Fruit fly (Drosophila melanogaster) whole organism, prepupa: ENCODE results near the gene CG4666.

Experiments used
- Blimp-1 ChIP-seq: fragments of 200-800 bp; sonication (Bioruptor generic); optimal IDR thresholded peaks from 3 replicates; lab custom pipeline; 2017; ENCODE audit warnings: missing biosample characterization, missing genetic modification characterization, mild to moderate bottlenecking, moderate library complexity, missing genetic modification reagents
- CG10669 ChIP-seq: fragments of 200-800 bp; sonication (Bioruptor generic); optimal IDR thresholded peaks from 3 replicates; lab custom pipeline; 2018; ENCODE audit warnings: missing biosample characterization, mild to moderate bottlenecking, missing genetic modification characterization, moderate library complexity
- CG1621 ChIP-seq: fragments of 200-800 bp; sonication (Bioruptor generic); optimal IDR thresholded peaks from 3 replicates; lab custom pipeline; 2018; ENCODE audit warnings: missing biosample characterization, mild to moderate bottlenecking, missing genetic modification characterization
- CG16779 ChIP-seq: fragments of 200-800 bp; sonication (Bioruptor generic); optimal IDR thresholded peaks from 3 replicates; lab custom pipeline; 2017; ENCODE audit warnings: missing biosample characterization, mild to moderate bottlenecking, missing genetic modification characterization
- CG6854 ChIP-seq: fragments of 200-800 bp; sonication (Bioruptor generic); optimal IDR thresholded peaks from 2 replicates; lab custom pipeline; 2017; ENCODE audit warnings: missing biosample characterization, mild to moderate bottlenecking, missing genetic modification characterization
- Gug ChIP-seq: fragments of 200-800 bp; sonication (Bioruptor generic); IDR thresholded peaks from 2 replicates; pipeline ENCODE4 v1.3.6; 2022; ENCODE audit warnings: missing biosample characterization, missing genetic modification characterization
- Met ChIP-seq: fragments of 200-800 bp; sonication (Bioruptor generic); optimal IDR thresholded peaks from 3 replicates; lab custom pipeline; 2016; ENCODE audit warnings: missing biosample characterization, missing genetic modification characterization
- Sox102F ChIP-seq: fragments of 200-800 bp; sonication (Bioruptor generic); optimal IDR thresholded peaks from 2 replicates; lab custom pipeline; 2016; ENCODE audit warnings: missing biosample characterization, mild to moderate bottlenecking, missing genetic modification characterization
- dac ChIP-seq: fragments of 200-800 bp; sonication (Bioruptor generic); optimal IDR thresholded peaks from 2 replicates; lab custom pipeline; 2017; ENCODE audit warnings: missing biosample characterization, mild to moderate bottlenecking, missing genetic modification characterization
- esn ChIP-seq: fragments of 200-800 bp; sonication (Bioruptor generic); optimal IDR thresholded peaks from 2 replicates; lab custom pipeline; 2016; ENCODE audit warnings: missing biosample characterization, mild to moderate bottlenecking, missing genetic modification characterization, moderate library complexity
- fkh ChIP-seq: fragments of 200-800 bp; sonication (Bioruptor generic); optimal IDR thresholded peaks from 3 replicates; lab custom pipeline; 2017; ENCODE audit warnings: missing biosample characterization, mild to moderate bottlenecking, missing genetic modification characterization, moderate library complexity
- spab ChIP-seq: fragments of 200-800 bp; sonication (Bioruptor generic); optimal IDR thresholded peaks from 2 replicates; lab custom pipeline; 2017; ENCODE audit warnings: missing biosample characterization, mild to moderate bottlenecking, missing genetic modification characterization, missing genetic modification reagents

DNA sequence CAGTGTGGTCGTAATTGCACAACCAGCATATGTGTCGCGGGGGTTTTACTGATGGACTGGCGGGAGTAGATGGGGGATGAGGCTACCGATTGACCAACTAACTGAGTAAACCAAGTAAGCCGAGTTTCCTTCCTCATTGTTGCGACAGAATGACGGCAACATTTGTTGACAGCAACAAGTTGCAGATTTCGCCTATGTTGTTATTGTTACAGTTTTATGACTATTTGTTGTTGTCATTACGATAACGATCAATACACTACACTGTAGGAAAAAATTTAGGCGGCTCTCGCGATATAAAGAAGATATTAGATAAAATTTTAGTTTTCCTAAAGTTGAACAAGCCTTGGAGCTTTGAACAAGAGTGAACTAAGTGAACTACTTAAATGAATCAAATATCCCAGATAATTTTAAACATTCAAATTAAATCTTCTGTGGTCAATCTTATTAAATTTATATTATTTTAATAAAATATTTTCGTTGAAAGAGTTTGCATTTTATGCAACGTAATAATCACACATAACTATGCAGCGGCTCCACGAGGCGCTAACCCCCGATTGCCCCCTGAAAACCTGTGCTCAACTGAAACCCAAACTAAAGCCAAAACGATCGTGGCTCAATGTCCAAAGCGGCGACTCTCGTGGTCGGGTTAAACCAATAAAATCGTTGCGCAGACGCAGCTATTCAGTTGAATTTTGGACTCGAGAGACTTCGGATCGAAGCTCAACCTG is 10.1 kb downstream of the CG4666 start, which contains the start of gene CG5928:
- TF ChIP-seq fkh (GFP tag; lab: Kevin White, UChicago) (no peak), Gug (GFP tag; lab: Robert Waterston, UW) (no peak), CG1621 (no peak), CG6854 (no peak), Sox102F (GFP tag; lab: Kevin White, UChicago) (no peak), Met (GFP tag; lab: Kevin White, UChicago) (no peak), CG10669 (GFP tag; lab: Kevin White, UChicago) (no peak), esn (GFP tag; lab: Kevin White, UChicago) (no peak), CG16779 (tag; lab: Kevin White, UChicago) (no peak), dac (no peak), spab (GFP tag; lab: Kevin White, UChicago) (no peak), Blimp-1 (GFP tag; lab: Kevin White, UChicago) (no peak)
